Fruit fly (Drosophila melanogaster) whole organism, embryonic: ENCODE results near the gene CG5346.

Source experiments
- Aef1 ChIP-seq: fragments of 200-800 bp; sonication (Bioruptor generic); IDR thresholded peaks from 3 replicates; pipeline ENCODE4 v1.3.6; 2022; ENCODE audit warnings: missing biosample characterization, missing genetic modification characterization
- C15 ChIP-seq: fragments of 200-800 bp; sonication (Bioruptor generic); IDR thresholded peaks from 3 replicates; pipeline ENCODE4 v1.3.6; 2022; ENCODE audit warnings: missing biosample characterization, missing genetic modification characterization
- CG10147 ChIP-seq: fragments of 200-800 bp; sonication (Bioruptor generic); optimal IDR thresholded peaks from 2 replicates; lab custom pipeline; 2019; ENCODE audit warnings: missing biosample characterization, mild to moderate bottlenecking, missing genetic modification characterization, moderate library complexity
- CG11696 ChIP-seq: fragments of 200-800 bp; sonication (Bioruptor generic); IDR thresholded peaks from 2 replicates; pipeline ENCODE4 v1.3.6; 2022; ENCODE audit warnings: missing biosample characterization, missing genetic modification characterization
- CG12071 ChIP-seq: fragments of 200-800 bp; sonication (Bioruptor generic); optimal IDR thresholded peaks from 3 replicates; lab custom pipeline; 2018; ENCODE audit warnings: missing biosample characterization, mild to moderate bottlenecking, missing genetic modification characterization
- CG13775 ChIP-seq: fragments of 200-800 bp; sonication (Bioruptor generic); optimal IDR thresholded peaks from 3 replicates; lab custom pipeline; 2017; ENCODE audit warnings: missing biosample characterization, mild to moderate bottlenecking, missing genetic modification characterization
- CG14441 ChIP-seq: fragments of 200-800 bp; sonication (Bioruptor generic); IDR thresholded peaks from 2 replicates; pipeline ENCODE4 v1.3.6; 2022; ENCODE audit warnings: missing biosample characterization, missing genetic modification characterization
- CG17568 ChIP-seq: fragments of 200-800 bp; sonication (Bioruptor generic); optimal IDR thresholded peaks from 2 replicates; lab custom pipeline; 2018; ENCODE audit warnings: missing biosample characterization, mild to moderate bottlenecking, missing genetic modification characterization, moderate library complexity
- CG2120 ChIP-seq: fragments of 200-800 bp; sonication (Bioruptor generic); optimal IDR thresholded peaks from 3 replicates; lab custom pipeline; 2016; ENCODE audit warnings: missing biosample characterization, missing genetic modification characterization
- CG2712 ChIP-seq: fragments of 200-800 bp; optimal IDR thresholded peaks from 3 replicates; lab custom pipeline; 2019; ENCODE audit warnings: missing biosample characterization, mild to moderate bottlenecking, missing genetic modification characterization, moderate library complexity
- CG3163 ChIP-seq: fragments of 200-800 bp; sonication (Bioruptor generic); optimal IDR thresholded peaks from 3 replicates; lab custom pipeline; 2016; ENCODE audit warnings: missing biosample characterization, missing genetic modification characterization
- CG33557 ChIP-seq: fragments of 200-800 bp; sonication (Bioruptor generic); optimal IDR thresholded peaks from 2 replicates; lab custom pipeline; 2019; ENCODE audit warnings: missing biosample characterization, mild to moderate bottlenecking, missing genetic modification characterization, moderate library complexity
- CG34422 ChIP-seq: fragments of 200-800 bp; sonication (Bioruptor generic); IDR thresholded peaks from 3 replicates; pipeline ENCODE4 v1.3.6; 2022; ENCODE audit warnings: missing biosample characterization, missing genetic modification characterization
- CG4854 ChIP-seq: fragments of 200-800 bp; sonication (Bioruptor generic); optimal IDR thresholded peaks from 2 replicates; lab custom pipeline; 2016; ENCODE audit warnings: missing biosample characterization, missing genetic modification characterization, inconsistent platforms
- CG6854 ChIP-seq: fragments of 200-800 bp; sonication (Bioruptor generic); optimal IDR thresholded peaks from 3 replicates; lab custom pipeline; 2017; ENCODE audit warnings: missing biosample characterization, mild to moderate bottlenecking, missing genetic modification characterization
- CG7786 ChIP-seq: fragments of 200-800 bp; sonication (Bioruptor generic); optimal IDR thresholded peaks from 2 replicates; lab custom pipeline; 2016; ENCODE audit warnings: missing biosample characterization, missing genetic modification characterization
- CG7839 ChIP-seq: fragments of 200-800 bp; sonication (Bioruptor generic); optimal IDR thresholded peaks from 3 replicates; lab custom pipeline; 2018; ENCODE audit warnings: missing biosample characterization, mild to moderate bottlenecking, missing genetic modification characterization, moderate library complexity
- Dad ChIP-seq: fragments of 200-800 bp; sonication (Bioruptor generic); optimal IDR thresholded peaks from 3 replicates; lab custom pipeline; 2016; ENCODE audit warnings: missing biosample characterization, missing genetic modification characterization
- Deaf1 ChIP-seq: fragments of 200-800 bp; optimal IDR thresholded peaks from 3 replicates; lab custom pipeline; 2019; ENCODE audit warnings: missing biosample characterization, mild to moderate bottlenecking, missing genetic modification characterization, moderate library complexity
- Eip74EF ChIP-seq, 2 experiments: fragments of 200-800 bp in 1 of 2; fragments of >200 bp in 1 of 2; sonication (Bioruptor generic) in 1 of 2; optimal IDR thresholded peaks; 2 replicates each; lab custom pipeline; 2017 to 2019; ENCODE audit warnings: missing biosample characterization in 2 of 2, missing genetic modification characterization in 2 of 2, mild to moderate bottlenecking in 1 of 2, moderate library complexity in 1 of 2
- H2.0 ChIP-seq: fragments of 200-800 bp; sonication (Bioruptor generic); IDR thresholded peaks from 2 replicates; pipeline ENCODE4 v1.3.6; 2022; ENCODE audit warnings: missing biosample characterization, missing genetic modification characterization
- HLH4C ChIP-seq: fragments of 200-800 bp; sonication (Bioruptor generic); IDR thresholded peaks from 3 replicates; pipeline ENCODE4 v1.3.6; 2022; ENCODE audit warnings: missing biosample characterization, missing genetic modification characterization; ENCODE audit not compliant: partially characterized antibody
- Hmx ChIP-seq: fragments of 200-800 bp; sonication (Bioruptor generic); optimal IDR thresholded peaks from 2 replicates; lab custom pipeline; 2016; ENCODE audit warnings: missing biosample characterization, missing genetic modification characterization
- Hr51 ChIP-seq, 2 experiments: fragments of 200-800 bp; sonication (Bioruptor generic); optimal IDR thresholded peaks; 2 replicates in 1 of 2; 3 replicates in 1 of 2; lab custom pipeline; 2016 to 2018; ENCODE audit warnings: missing biosample characterization in 2 of 2, missing genetic modification characterization in 2 of 2, mild to moderate bottlenecking in 1 of 2, moderate library complexity in 1 of 2
- MTF-1 ChIP-seq: fragments of 200-800 bp; sonication (Bioruptor generic); optimal IDR thresholded peaks from 2 replicates; lab custom pipeline; 2018; ENCODE audit warnings: missing biosample characterization, mild to moderate bottlenecking, missing genetic modification characterization, borderline replicate concordance
- Max ChIP-seq: fragments of 200-800 bp; sonication (Bioruptor generic); optimal IDR thresholded peaks from 2 replicates; lab custom pipeline; 2016; ENCODE audit warnings: missing biosample characterization, mild to moderate bottlenecking, missing genetic modification characterization
- NFAT ChIP-seq: fragments of 200-800 bp; sonication (Bioruptor generic); IDR thresholded peaks from 2 replicates; pipeline ENCODE4 v1.3.6; 2022; ENCODE audit warnings: missing biosample characterization, missing genetic modification characterization
- Nf-YA ChIP-seq: fragments of 200-800 bp; sonication (Bioruptor generic); IDR thresholded peaks from 2 replicates; pipeline ENCODE4 v1.3.6; 2022; ENCODE audit warnings: missing biosample characterization, missing genetic modification characterization
- PHDP ChIP-seq: fragments of 200-800 bp; sonication (Bioruptor generic); optimal IDR thresholded peaks from 3 replicates; lab custom pipeline; 2018; ENCODE audit warnings: missing biosample characterization, mild to moderate bottlenecking, missing genetic modification characterization, moderate library complexity
- Ptx1 ChIP-seq: fragments of 200-800 bp; sonication (Bioruptor generic); IDR thresholded peaks from 2 replicates; pipeline ENCODE4 v1.3.6; 2022; ENCODE audit warnings: missing biosample characterization, missing genetic modification characterization
- Ravus ChIP-seq: fragments of 200-800 bp; sonication (Bioruptor generic); IDR thresholded peaks from 2 replicates; pipeline ENCODE4 v1.3.6; 2022; ENCODE audit warnings: missing biosample characterization, missing genetic modification characterization
- Usf ChIP-seq: fragments of 200-800 bp; sonication (Bioruptor generic); optimal IDR thresholded peaks from 2 replicates; lab custom pipeline; 2017; ENCODE audit warnings: missing genotype, missing biosample characterization, missing genetic modification characterization
- dm ChIP-seq: fragments of 200-800 bp; sonication (Bioruptor generic); optimal IDR thresholded peaks from 3 replicates; lab custom pipeline; 2016; ENCODE audit warnings: missing biosample characterization, missing genetic modification characterization
- ewg ChIP-seq: fragments of 200-800 bp; sonication (Bioruptor generic); optimal IDR thresholded peaks from 3 replicates; lab custom pipeline; 2017; ENCODE audit warnings: mild to moderate bottlenecking, missing biosample characterization, missing genetic modification reagents, missing genetic modification characterization
- fd96Cb ChIP-seq: fragments of 200-800 bp; sonication (Bioruptor generic); optimal IDR thresholded peaks from 2 replicates; lab custom pipeline; 2018; ENCODE audit warnings: missing biosample characterization, mild to moderate bottlenecking, missing genetic modification characterization, moderate library complexity
- hb ChIP-seq: fragments of 200-800 bp; sonication (Bioruptor generic); IDR thresholded peaks from 3 replicates; pipeline ENCODE4 v1.3.6; 2022; ENCODE audit warnings: missing biosample characterization, missing genetic modification characterization; ENCODE audit not compliant: partially characterized antibody
- hbn ChIP-seq: fragments of 200-800 bp; sonication (Bioruptor generic); IDR thresholded peaks from 2 replicates; pipeline ENCODE4 v1.3.6; 2022; ENCODE audit warnings: missing biosample characterization, missing genetic modification characterization; ENCODE audit not compliant: partially characterized antibody
- maf-S ChIP-seq: fragments of 200-800 bp; sonication (Bioruptor generic); optimal IDR thresholded peaks from 2 replicates; lab custom pipeline; 2016; ENCODE audit warnings: missing biosample characterization, missing genetic modification characterization
- nau ChIP-seq: fragments of 200-800 bp; sonication (Bioruptor generic); optimal IDR thresholded peaks from 3 replicates; lab custom pipeline; 2017; ENCODE audit warnings: missing biosample characterization, mild to moderate bottlenecking, missing genetic modification characterization, missing genetic modification reagents
- nmo ChIP-seq: fragments of 200-800 bp; sonication (Bioruptor generic); optimal IDR thresholded peaks from 2 replicates; lab custom pipeline; 2018; ENCODE audit warnings: missing biosample characterization, mild to moderate bottlenecking, missing genetic modification characterization, moderate library complexity
- otp ChIP-seq: fragments of 200-800 bp; sonication (Bioruptor generic); IDR thresholded peaks from 3 replicates; pipeline ENCODE4, ENCODE4 v1.3.6; 2022; ENCODE audit warnings: missing biosample characterization, missing genetic modification characterization
- pan ChIP-seq, 4 experiments: fragments of >200 bp in 3 of 4; fragments of 200-800 bp in 1 of 4; sonication (Bioruptor generic) in 1 of 4; optimal IDR thresholded peaks in 3 of 4; IDR thresholded peaks in 1 of 4; 2 replicates each; pipeline versions ENCODE4 v1.3.6 to Lab custom; 2017 to 2022; ENCODE audit warnings: missing biosample characterization in 2 of 4, missing genetic modification characterization in 2 of 4, mixed read lengths in 1 of 4
- phol ChIP-seq: fragments of 200-800 bp; sonication (Bioruptor generic); optimal IDR thresholded peaks from 3 replicates; lab custom pipeline; 2018; ENCODE audit warnings: missing biosample characterization, mild to moderate bottlenecking, missing genetic modification characterization, moderate library complexity
- ssp ChIP-seq: fragments of 200-800 bp; sonication (Bioruptor generic); IDR thresholded peaks from 2 replicates; pipeline ENCODE4 v1.3.6; 2022; ENCODE audit warnings: missing biosample characterization, missing genetic modification characterization
- sug ChIP-seq: fragments of 200-800 bp; optimal IDR thresholded peaks from 2 replicates; lab custom pipeline; 2019; ENCODE audit warnings: missing biosample characterization, mild to moderate bottlenecking, missing genetic modification characterization, moderate library complexity
- tna ChIP-seq: fragments of 200-800 bp; sonication (Bioruptor generic); IDR thresholded peaks from 2 replicates; pipeline ENCODE4 v1.3.6; 2022; ENCODE audit warnings: missing biosample characterization, missing genetic modification characterization; ENCODE audit not compliant: partially characterized antibody
- tx ChIP-seq: fragments of 200-800 bp; sonication (Bioruptor generic); optimal IDR thresholded peaks from 2 replicates; lab custom pipeline; 2016; ENCODE audit warnings: missing biosample characterization, missing genetic modification characterization
- unpg ChIP-seq: fragments of 200-800 bp; sonication (Bioruptor generic); optimal IDR thresholded peaks from 3 replicates; lab custom pipeline; 2018; ENCODE audit warnings: missing biosample characterization, mild to moderate bottlenecking, missing genetic modification characterization, moderate library complexity
- zen ChIP-seq: fragments of 200-800 bp; sonication (Bioruptor generic); optimal IDR thresholded peaks from 3 replicates; lab custom pipeline; 2018; ENCODE audit warnings: missing biosample characterization, mild to moderate bottlenecking, missing genetic modification characterization, moderate library complexity

CG5346 gene

dm6 chr3R:22526353-22526907, 2.0 kb downstream of the CG5346 start (continued):
- TF ChIP-seq pan (optimal IDR thresholded peaks at IDR 0.05; lab: Kevin White, UChicago) (no peak), pan (GFP tag; optimal IDR thresholded peaks at IDR 0.05 in 1 of 2, IDR thresholded peaks at IDR 0.05 in 1 of 2) (peak in 1 of 2 experiments; percentile 59), Aef1 (GFP tag; lab: Robert Waterston, UW) (no peak), CG17568 (no peak), Ptx1 (peak; percentile 51), nau (GFP tag; lab: Kevin White, UChicago) (no peak), PHDP (tag; lab: Kevin White, UChicago) (no peak), tx (GFP tag; lab: Kevin White, UChicago) (no peak), Max (GFP tag; lab: Kevin White, UChicago) (peak; percentile 28), CG14441 (GFP tag; lab: Robert Waterston, UW) (peak; percentile 59), Nf-YA (no peak), CG3163 (GFP tag; lab: Kevin White, UChicago) (no peak), maf-S (GFP tag; lab: Kevin White, UChicago) (no peak), sug (tag; lab: Kevin White, UChicago) (no peak), H2.0 (peak; percentile 18; the same call in 1 of the 2 replicates), hb (GFP tag; lab: Robert Waterston, UW) (no peak), CG34422 (GFP tag; lab: Robert Waterston, UW) (no peak), CG12071 (no peak), dm (GFP tag; lab: Kevin White, UChicago) (no peak), Ravus (GFP tag; lab: Robert Waterston, UW) (no peak), HLH4C (no peak), CG4854 (GFP tag; lab: Kevin White, UChicago) (no peak), hbn (GFP tag; lab: Robert Waterston, UW) (no peak), unpg (no peak), NFAT (GFP tag; lab: Robert Waterston, UW) (peak; percentile 9; the same call in 1 of the 2 replicates), tna (no peak), zen (tag; lab: Kevin White, UChicago) (no peak), CG10147 (no peak), ssp (0 out of 2 replicates have a peak, but pooled peaks have one; percentile 15), CG6854 (GFP tag; lab: Kevin White, UChicago) (no peak), Deaf1 (tag; lab: Kevin White, UChicago) (no peak), CG2712 (peak; percentile 12), ewg (GFP tag; lab: Kevin White, UChicago) (no peak), Dad (GFP tag; lab: Kevin White, UChicago) (no peak), CG7786 (GFP tag; lab: Kevin White, UChicago) (no peak), nmo (GFP tag; lab: Kevin White, UChicago) (peak; percentile 42), phol (tag; lab: Kevin White, UChicago) (peak; percentile 30), MTF-1 (GFP tag; lab: Kevin White, UChicago) (no peak), CG11696 (GFP tag; lab: Robert Waterston, UW) (no peak), CG2120 (GFP tag; lab: Kevin White, UChicago) (peak; percentile 42), C15 (GFP tag; lab: Robert Waterston, UW) (no peak), Usf (GFP tag; lab: Kevin White, UChicago) (no peak), CG33557 (GFP tag; lab: Kevin White, UChicago) (no peak), fd96Cb (no peak), CG13775 (GFP tag; lab: Kevin White, UChicago) (peak; percentile 20), Hmx (no peak), otp (GFP tag; lab: Robert Waterston, UW) (0 out of 3 replicates have a peak, but pooled peaks have one; percentile 47), CG7839 (peak; percentile 38), Eip74EF (GFP tag; optimal IDR thresholded peaks at IDR 0.05; lab: Kevin White, UChicago) (no peak), Hr51 (GFP tag; optimal IDR thresholded peaks at IDR 0.05; lab: Kevin White, UChicago) (peak in 1 of 2 experiments; percentile 22)
